Fruit fly (Drosophila melanogaster) whole organism, embryonic: ENCODE results near the gene Gr28a.

ENCODE experiments used
- Abd-B ChIP-seq: fragments of 200-800 bp; sonication (Bioruptor generic); optimal IDR thresholded peaks from 2 replicates; lab custom pipeline; 2018; ENCODE audit warnings: missing biosample characterization, mild to moderate bottlenecking, missing genetic modification characterization, moderate library complexity
- Asciz ChIP-seq: fragments of 200-800 bp; sonication (Bioruptor generic); optimal IDR thresholded peaks from 2 replicates; lab custom pipeline; 2017; ENCODE audit warnings: missing biosample characterization, mild to moderate bottlenecking, missing genetic modification characterization, missing genetic modification reagents
- BEAF-32 ChIP-seq: fragments of 200-800 bp; sonication (Bioruptor generic); optimal IDR thresholded peaks from 3 replicates; lab custom pipeline; 2017; ENCODE audit warnings: missing biosample characterization, missing genetic modification characterization, mild to moderate bottlenecking, moderate library complexity, missing genetic modification reagents
- CG10959 ChIP-seq: fragments of 200-800 bp; sonication (Bioruptor generic); IDR thresholded peaks from 2 replicates; pipeline ENCODE4 v1.3.6; 2022; ENCODE audit warnings: missing biosample characterization, missing genetic modification characterization
- CG11560 ChIP-seq: fragments of 200-800 bp; sonication (Bioruptor generic); IDR thresholded peaks from 3 replicates; pipeline ENCODE4 v1.3.6; 2022; ENCODE audit warnings: missing biosample characterization, missing genetic modification characterization
- CG12236 ChIP-seq: fragments of 200-800 bp; sonication (Bioruptor generic); optimal IDR thresholded peaks from 2 replicates; lab custom pipeline; 2016; ENCODE audit warnings: missing biosample characterization, missing genetic modification characterization
- CG16813 ChIP-seq: fragments of 200-800 bp; sonication (Bioruptor generic); IDR thresholded peaks from 3 replicates; pipeline ENCODE4 v1.3.6; 2022; ENCODE audit warnings: missing biosample characterization, missing genetic modification characterization; ENCODE audit not compliant: partially characterized antibody
- CG17612 ChIP-seq: fragments of 200-800 bp; sonication (Bioruptor generic); IDR thresholded peaks from 2 replicates; pipeline ENCODE4 v1.3.6; 2022; ENCODE audit warnings: missing biosample characterization, missing genetic modification characterization
- CG2116 ChIP-seq: fragments of 200-800 bp; sonication (Bioruptor generic); optimal IDR thresholded peaks from 3 replicates; lab custom pipeline; 2018; ENCODE audit warnings: missing biosample characterization, mild to moderate bottlenecking, missing genetic modification characterization
- CG2875 ChIP-seq: fragments of 200-800 bp; sonication (Bioruptor generic); optimal IDR thresholded peaks from 2 replicates; lab custom pipeline; 2017; ENCODE audit warnings: missing biosample characterization, mild to moderate bottlenecking, missing genetic modification characterization, missing genetic modification reagents
- CG30403 ChIP-seq: fragments of 200-800 bp; sonication (Bioruptor generic); optimal IDR thresholded peaks from 3 replicates; lab custom pipeline; 2016; ENCODE audit warnings: missing biosample characterization, missing genetic modification characterization
- CG31441 ChIP-seq: fragments of 200-800 bp; sonication (Bioruptor generic); IDR thresholded peaks from 2 replicates; pipeline ENCODE4 v1.3.6; 2022; ENCODE audit warnings: missing biosample characterization, missing genetic modification characterization
- CG32532 ChIP-seq: fragments of 200-800 bp; sonication (Bioruptor generic); IDR thresholded peaks from 2 replicates; pipeline ENCODE4 v1.3.6; 2022; ENCODE audit warnings: missing biosample characterization, missing genetic modification characterization
- CG34224 ChIP-seq: fragments of 200-800 bp; sonication (Bioruptor generic); IDR thresholded peaks from 3 replicates; pipeline ENCODE4 v1.3.6; 2022; ENCODE audit warnings: missing biosample characterization, missing genetic modification characterization; ENCODE audit not compliant: partially characterized antibody
- CG4707 ChIP-seq: fragments of 200-800 bp; sonication (Bioruptor generic); optimal IDR thresholded peaks from 2 replicates; lab custom pipeline; 2018; ENCODE audit warnings: missing biosample characterization, mild to moderate bottlenecking, missing genetic modification characterization, moderate library complexity
- CG6175 ChIP-seq: fragments of 200-800 bp; sonication (Bioruptor generic); IDR thresholded peaks from 3 replicates; pipeline ENCODE4 v1.3.6; 2022; ENCODE audit warnings: missing biosample characterization, missing genetic modification characterization
- CG6272 ChIP-seq: fragments of 200-800 bp; sonication (Bioruptor generic); IDR thresholded peaks from 2 replicates; pipeline ENCODE4 v1.3.6; 2022; ENCODE audit warnings: missing biosample characterization, missing genetic modification characterization
- CG6654 ChIP-seq: fragments of 200-800 bp; sonication (Bioruptor generic); optimal IDR thresholded peaks from 2 replicates; lab custom pipeline; 2017; ENCODE audit warnings: missing biosample characterization, mild to moderate bottlenecking, missing genetic modification characterization
- CG6683 ChIP-seq: fragments of 200-800 bp; sonication (Bioruptor generic); optimal IDR thresholded peaks from 2 replicates; lab custom pipeline; 2017; ENCODE audit warnings: missing biosample characterization, mild to moderate bottlenecking, missing genetic modification characterization, missing genetic modification reagents
- CG6689 ChIP-seq: fragments of 200-800 bp; sonication (Bioruptor generic); IDR thresholded peaks from 2 replicates; pipeline ENCODE4 v1.3.6; 2022; ENCODE audit warnings: missing biosample characterization, missing genetic modification characterization
- Camta ChIP-seq: fragments of 200-800 bp; sonication (Bioruptor generic); optimal IDR thresholded peaks from 2 replicates; lab custom pipeline; 2016; ENCODE audit warnings: missing biosample characterization, missing genetic modification characterization
- CoRest ChIP-seq: fragments of 200-800 bp; sonication (Bioruptor generic); optimal IDR thresholded peaks from 3 replicates; lab custom pipeline; 2018; ENCODE audit warnings: missing biosample characterization, mild to moderate bottlenecking, missing genetic modification characterization, moderate library complexity
- Dip2 ChIP-seq: fragments of 200-800 bp; sonication (Bioruptor generic); IDR thresholded peaks from 2 replicates; pipeline ENCODE4 v1.3.6; 2022; ENCODE audit warnings: missing biosample characterization, missing genetic modification characterization
- Doc2 ChIP-seq: fragments of 200-800 bp; sonication (Bioruptor generic); IDR thresholded peaks from 2 replicates; pipeline ENCODE4 v1.3.6; 2022; ENCODE audit warnings: missing biosample characterization, missing genetic modification characterization
- HLH54F ChIP-seq: fragments of 200-800 bp; sonication (Bioruptor generic); optimal IDR thresholded peaks from 3 replicates; lab custom pipeline; 2016; ENCODE audit warnings: missing biosample characterization, missing genetic modification characterization
- HmgZ ChIP-seq: fragments of 200-800 bp; sonication (Bioruptor generic); optimal IDR thresholded peaks from 2 replicates; lab custom pipeline; 2018; ENCODE audit warnings: missing biosample characterization, mild to moderate bottlenecking, missing genetic modification characterization
- Mrtf ChIP-seq: fragments of 200-800 bp; sonication (Bioruptor generic); IDR thresholded peaks from 3 replicates; pipeline ENCODE4 v1.3.6; 2022; ENCODE audit warnings: missing biosample characterization, missing genetic modification characterization
- NC2β ChIP-seq: fragments of 200-800 bp; sonication (Bioruptor generic); optimal IDR thresholded peaks from 2 replicates; lab custom pipeline; 2016; ENCODE audit warnings: missing biosample characterization, missing genetic modification characterization
- Optix ChIP-seq: fragments of 200-800 bp; sonication (Bioruptor generic); IDR thresholded peaks from 3 replicates; pipeline ENCODE4 v1.3.6; 2022; ENCODE audit warnings: missing biosample characterization, missing genetic modification characterization
- Scr ChIP-seq: fragments of 200-800 bp; sonication (Bioruptor generic); IDR thresholded peaks from 2 replicates; pipeline ENCODE4 v1.3.6; 2022; ENCODE audit warnings: missing biosample characterization, missing genetic modification characterization; ENCODE audit not compliant: partially characterized antibody
- Tbp ChIP-seq: fragments of >200 bp; optimal IDR thresholded peaks from 2 replicates; lab custom pipeline; 2018; ENCODE audit warnings: missing biosample characterization, missing genetic modification characterization
- ash1 ChIP-seq: fragments of 200-800 bp; sonication (Bioruptor generic); optimal IDR thresholded peaks from 2 replicates; lab custom pipeline; 2018; ENCODE audit warnings: missing biosample characterization, mild to moderate bottlenecking, missing genetic modification characterization
- bcd ChIP-seq: fragments of 200-800 bp; sonication (Bioruptor generic); optimal IDR thresholded peaks from 2 replicates; lab custom pipeline; 2017; ENCODE audit warnings: missing biosample characterization, mild to moderate bottlenecking, missing genetic modification characterization
- cato ChIP-seq: fragments of 200-800 bp; sonication (Bioruptor generic); optimal IDR thresholded peaks from 2 replicates; lab custom pipeline; 2016; ENCODE audit warnings: missing biosample characterization, missing genetic modification characterization, borderline replicate concordance
- crol ChIP-seq: fragments of 200-800 bp; sonication (Bioruptor generic); IDR thresholded peaks from 2 replicates; pipeline ENCODE4 v1.3.6; 2022; ENCODE audit warnings: missing biosample characterization, missing genetic modification characterization
- dmrt11E ChIP-seq: fragments of 200-800 bp; sonication (Bioruptor generic); optimal IDR thresholded peaks from 3 replicates; lab custom pipeline; 2018; ENCODE audit warnings: missing biosample characterization, mild to moderate bottlenecking, missing genetic modification characterization, moderate library complexity
- eve ChIP-seq, 2 experiments: fragments of >200 bp; optimal IDR thresholded peaks; 2 replicates each; lab custom pipeline; 2017; ENCODE audit warnings: missing biosample characterization in 2 of 2, missing genetic modification characterization in 2 of 2
- eyg ChIP-seq: fragments of 200-800 bp; sonication (Bioruptor generic); optimal IDR thresholded peaks from 3 replicates; lab custom pipeline; 2016; ENCODE audit warnings: missing biosample characterization, missing genetic modification characterization
- gcm ChIP-seq: fragments of 200-800 bp; sonication (Bioruptor generic); optimal IDR thresholded peaks from 2 replicates; lab custom pipeline; 2019; ENCODE audit warnings: missing biosample characterization, mild to moderate bottlenecking, missing genetic modification characterization, moderate library complexity
- h ChIP-seq: fragments of >200 bp; optimal IDR thresholded peaks from 2 replicates; lab custom pipeline; 2017
- ind ChIP-seq: fragments of 200-800 bp; sonication (Bioruptor generic); optimal IDR thresholded peaks from 3 replicates; lab custom pipeline; 2016; ENCODE audit warnings: missing biosample characterization, missing genetic modification characterization
- inv ChIP-seq: fragments of 200-800 bp; sonication (Bioruptor generic); IDR thresholded peaks from 2 replicates; pipeline ENCODE4 v1.3.6; 2022; ENCODE audit warnings: missing biosample characterization, missing genetic modification characterization; ENCODE audit not compliant: partially characterized antibody
- jing ChIP-seq: fragments of 200-800 bp; sonication (Bioruptor generic); optimal IDR thresholded peaks from 2 replicates; lab custom pipeline; 2018; ENCODE audit warnings: missing biosample characterization, mild to moderate bottlenecking, missing genetic modification characterization
- klu ChIP-seq: fragments of 200-800 bp; sonication (Bioruptor generic); IDR thresholded peaks from 2 replicates; pipeline ENCODE4 v1.3.6; 2022; ENCODE audit warnings: missing biosample characterization, missing genetic modification characterization
- knrl ChIP-seq: fragments of 200-800 bp; sonication (Bioruptor generic); IDR thresholded peaks from 3 replicates; pipeline ENCODE4 v1.3.6; 2022; ENCODE audit warnings: missing biosample characterization, missing genetic modification characterization; ENCODE audit not compliant: partially characterized antibody
- pb ChIP-seq: fragments of 200-800 bp; sonication (Bioruptor generic); optimal IDR thresholded peaks from 3 replicates; lab custom pipeline; 2016; ENCODE audit warnings: missing biosample characterization, missing genetic modification characterization
- sob ChIP-seq: fragments of 200-800 bp; sonication (Bioruptor generic); IDR thresholded peaks from 2 replicates; pipeline ENCODE4 v1.3.6; 2022; ENCODE audit warnings: missing biosample characterization, missing genetic modification characterization
- ssp ChIP-seq: fragments of 200-800 bp; sonication (Bioruptor generic); IDR thresholded peaks from 2 replicates; pipeline ENCODE4 v1.3.6; 2022; ENCODE audit warnings: missing biosample characterization, missing genetic modification characterization
- stc ChIP-seq: fragments of 200-800 bp; sonication (Bioruptor generic); IDR thresholded peaks from 2 replicates; pipeline ENCODE4 v1.3.6; 2022; ENCODE audit warnings: missing biosample characterization, missing genetic modification characterization
- tx ChIP-seq: fragments of 200-800 bp; sonication (Bioruptor generic); optimal IDR thresholded peaks from 2 replicates; lab custom pipeline; 2016; ENCODE audit warnings: missing biosample characterization, missing genetic modification characterization
- unpg ChIP-seq: fragments of 200-800 bp; sonication (Bioruptor generic); optimal IDR thresholded peaks from 3 replicates; lab custom pipeline; 2018; ENCODE audit warnings: missing biosample characterization, mild to moderate bottlenecking, missing genetic modification characterization, moderate library complexity

The Gr28a gene

DNA sequence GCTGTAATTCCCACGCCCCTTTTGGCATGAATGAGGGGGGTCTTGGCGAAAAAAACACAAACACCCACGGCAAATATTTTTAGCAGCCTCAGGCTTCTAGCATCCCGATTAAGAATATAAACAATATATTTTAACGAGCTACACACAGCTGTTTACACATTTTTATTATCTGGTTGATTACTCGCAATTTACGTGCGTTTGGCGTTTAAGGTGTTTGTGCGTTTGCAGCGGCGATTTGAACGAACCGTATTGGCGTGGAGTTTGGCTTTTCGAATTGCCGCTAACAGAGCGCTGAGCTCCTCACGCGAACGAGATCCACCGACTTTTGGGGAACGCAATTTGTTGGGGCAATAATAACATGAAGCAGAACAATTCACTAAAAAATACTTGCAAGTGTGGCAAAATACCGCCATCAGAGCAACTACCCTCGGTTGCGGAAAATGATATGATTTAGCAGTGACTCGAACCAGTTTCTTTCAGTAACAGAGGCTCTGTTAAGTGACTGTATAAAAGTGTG, 42.0 kb upstream of the Gr28a start, which contains the start of gene Ziz (continued):
- TF ChIP-seq dmrt11E (tag; lab: Kevin White, UChicago) (no peak), inv (no peak), CG16813 (GFP tag; lab: Robert Waterston, UW) (no peak), ash1 (GFP tag; lab: Kevin White, UChicago) (no peak), bcd (peak; percentile 14), CG34224 (GFP tag; lab: Robert Waterston, UW) (peak; percentile 57; the same call in 2 of the 3 replicates), CG30403 (GFP tag; lab: Kevin White, UChicago) (no peak), jing (GFP tag; lab: Kevin White, UChicago) (no peak), Asciz (no peak), unpg (peak; percentile 3), Dip2 (GFP tag; lab: Robert Waterston, UW) (no peak), CG2875 (GFP tag; lab: Kevin White, UChicago) (no peak), CG2116 (peak; percentile 28), Tbp (GFP tag; lab: Kevin White, UChicago) (no peak), eve (GFP tag; optimal IDR thresholded peaks at IDR 0.05; lab: Kevin White, UChicago) (no peak), CG10959 (0 out of 2 replicates have a peak, but pooled peaks have one; percentile 8), sob (GFP tag; lab: Robert Waterston, UW) (no peak), HLH54F (GFP tag; lab: Kevin White, UChicago) (no peak), CoRest (tag; lab: Kevin White, UChicago) (peak; percentile 47), CG6689 (GFP tag; lab: Robert Waterston, UW) (0 out of 2 replicates have a peak, but pooled peaks have one; percentile 12), CG11560 (tag; lab: Robert Waterston, UW) (no peak; the same call in 2 of the 3 replicates), CG4707 (GFP tag; lab: Kevin White, UChicago) (peak; percentile 36), Scr (GFP tag; lab: Robert Waterston, UW) (peak; percentile 38; the same call in 1 of the 2 replicates), BEAF-32 (peak; percentile 55), CG31441 (peak; percentile 36; the same call in 1 of the 2 replicates), tx (GFP tag; lab: Kevin White, UChicago) (peak; percentile 11), stc (GFP tag; lab: Robert Waterston, UW) (0 out of 2 replicates have a peak, but pooled peaks have one; percentile 8), HmgZ (tag; lab: Kevin White, UChicago) (peak; percentile 89), klu (GFP tag; lab: Robert Waterston, UW) (no peak), CG6654 (GFP tag; lab: Kevin White, UChicago) (no peak), CG17612 (GFP tag; lab: Robert Waterston, UW) (no peak), pb (GFP tag; lab: Kevin White, UChicago) (no peak), CG6683 (GFP tag; lab: Kevin White, UChicago) (peak; percentile 21), cato (GFP tag; lab: Kevin White, UChicago) (no peak), Camta (GFP tag; lab: Kevin White, UChicago) (peak; percentile 6), Doc2 (GFP tag; lab: Robert Waterston, UW) (no peak), ind (no peak), CG12236 (no peak), crol (GFP tag; lab: Robert Waterston, UW) (no peak), eyg (GFP tag; lab: Kevin White, UChicago) (peak; percentile 20), h (no peak), CG6272 (GFP tag; lab: Robert Waterston, UW) (0 out of 2 replicates have a peak, but pooled peaks have one; percentile 8), ssp (no peak), Mrtf (GFP tag; lab: Robert Waterston, UW) (no peak), gcm (GFP tag; lab: Kevin White, UChicago) (peak; percentile 4), NC2β (GFP tag; lab: Kevin White, UChicago) (peak; percentile 30), Abd-B (GFP tag; lab: Kevin White, UChicago) (peak; percentile 54), CG32532 (GFP tag; lab: Robert Waterston, UW) (peak; percentile 54), CG6175 (GFP tag; lab: Robert Waterston, UW) (no peak), knrl (GFP tag; lab: Robert Waterston, UW) (peak; percentile 52; the same call in 1 of the 3 replicates), Optix (no peak)
